Worm (Caenorhabditis elegans): ENCODE data around the gene C28A5.6.

C28A5.6 gene

ce11 chrIII:4470793-4471192 lies 41.5 kb upstream of the C28A5.6 start (continued):
- TF ChIP-seq hlh-13 (GFP tag; optimal IDR thresholded peaks at IDR 0.05) (peak; percentile 83), pha-4 (tag; optimal IDR thresholded peaks at IDR 0.05) (no peak), dmd-4 (tag; optimal IDR thresholded peaks at IDR 0.05; ENCODE audit: borderline replicate concordance) (peak; percentile 65), ets-4 (tag; optimal IDR thresholded peaks at IDR 0.05) (peak; percentile 15), syd-9 (tag; optimal IDR thresholded peaks at IDR 0.05) (peak; percentile 87), sox-4 (tag; optimal IDR thresholded peaks at IDR 0.05) (peak; percentile 85), npax-4 (tag; optimal IDR thresholded peaks at IDR 0.05) (peak; percentile 86), nhr-232 (tag; optimal IDR thresholded peaks at IDR 0.05) (peak; percentile 85), C38D4.7 (GFP tag; optimal IDR thresholded peaks at IDR 0.05) (peak; percentile 86), dve-1 (tag; optimal IDR thresholded peaks at IDR 0.05) (peak; percentile 95), K09A11.1 (tag; optimal IDR thresholded peaks at IDR 0.05; ENCODE audit: insufficient read depth) (peak; percentile 73), ceh-24 (tag; optimal IDR thresholded peaks at IDR 0.05) (peak; percentile 45), pat-9 (tag; optimal IDR thresholded peaks at IDR 0.05) (peak; percentile 87), elt-4 (tag; optimal IDR thresholded peaks at IDR 0.05) (no peak), ceh-30 (tag; optimal IDR thresholded peaks at IDR 0.05) (peak; percentile 30), ceh-2 (tag; optimal IDR thresholded peaks at IDR 0.05) (peak; percentile 77)

- no peak for TF ChIP-seq T23F11.4 (GFP tag; optimal IDR thresholded peaks at IDR 0.05)
- TF ChIP-seq sox-4 (tag; optimal IDR thresholded peaks at IDR 0.05): no peak
- no peak for TF ChIP-seq dmd-4 (tag; optimal IDR thresholded peaks at IDR 0.05; ENCODE audit: borderline replicate concordance)
- TF ChIP-seq elt-2 (tag; optimal IDR thresholded peaks at IDR 0.05): no peak
- TF ChIP-seq ceh-45 (GFP tag; IDR thresholded peaks at IDR 0.05): no peak
- no peak for TF ChIP-seq syd-9 (tag; optimal IDR thresholded peaks at IDR 0.05)
- no peak for TF ChIP-seq sdc-2 (tag; optimal IDR thresholded peaks at IDR 0.05)
- TF ChIP-seq ceh-6 (GFP tag; optimal IDR thresholded peaks at IDR 0.05): no peak
- no peak for TF ChIP-seq ceh-19 (GFP tag; optimal IDR thresholded peaks at IDR 0.05)
- no peak for TF ChIP-seq ceh-31 (tag; optimal IDR thresholded peaks at IDR 0.05)
- no peak for TF ChIP-seq rnt-1 (tag; optimal IDR thresholded peaks at IDR 0.05)
- no peak for TF ChIP-seq pha-2 (tag; optimal IDR thresholded peaks at IDR 0.05)
These were observed 39.5 kb upstream of the C28A5.6 start, which contains the start of gene mstr-2 for ce11 chrIII:4468812-4469211. Gene mstr-2, plus strand, starts transcription at chrIII:4469112.

- TF ChIP-seq ceh-34 (tag; optimal IDR thresholded peaks at IDR 0.05): no peak
- TF ChIP-seq elt-2 (tag; optimal IDR thresholded peaks at IDR 0.05): peak; percentile 52
These were observed 39.1 kb upstream of the C28A5.6 start for ce11 chrIII:4468390-4468789.

ce11 chrIII:4467277-4467676 lies 38.0 kb upstream of the C28A5.6 start, which contains the start of gene ndg-4:
Gene ndg-4, minus strand, starts transcription at chrIII:4467377.
- no peak for TF ChIP-seq ceh-14 (tag; optimal IDR thresholded peaks at IDR 0.05)
- TF ChIP-seq unc-42 (tag; optimal IDR thresholded peaks at IDR 0.05): no peak

ce11 chrIII:4461337-4461736 lies 32.0 kb upstream of the C28A5.6 start:
- TF ChIP-seq unc-55 (GFP tag; optimal IDR thresholded peaks at IDR 0.05) (no peak), ref-2 (tag; optimal IDR thresholded peaks at IDR 0.05) (peak; percentile 73)

ce11 chrIII:4460242-4460641 lies 30.9 kb upstream of the C28A5.6 start:
- TF ChIP-seq ceh-19 (GFP tag; optimal IDR thresholded peaks at IDR 0.05) (no peak), unc-86 (tag; optimal IDR thresholded peaks at IDR 0.05) (no peak), fax-1 (tag; optimal IDR thresholded peaks at IDR 0.05) (no peak), pat-9 (tag; optimal IDR thresholded peaks at IDR 0.05) (no peak), pros-1 (tag; optimal IDR thresholded peaks at IDR 0.05) (no peak), unc-42 (tag; optimal IDR thresholded peaks at IDR 0.05) (no peak), madf-2 (tag; optimal IDR thresholded peaks at IDR 0.05) (no peak), hlh-13 (GFP tag; optimal IDR thresholded peaks at IDR 0.05) (no peak), ceh-48 (tag; optimal IDR thresholded peaks at IDR 0.05) (no peak), ceh-14 (tag; optimal IDR thresholded peaks at IDR 0.05) (no peak), F13H6.1 (tag; optimal IDR thresholded peaks at IDR 0.05) (no peak), ahr-1 (tag; optimal IDR thresholded peaks at IDR 0.05) (no peak)
